Worm (Caenorhabditis elegans): Measurements from ENCODE around the gene oxy-4.

- no peak for TF ChIP-seq Y48G9A.11 (GFP tag; IDR thresholded peaks at IDR 0.05)
- no peak for TF ChIP-seq hmg-1.1 (GFP tag; IDR thresholded peaks at IDR 0.05)
- no peak for TF ChIP-seq dve-1 (tag; optimal IDR thresholded peaks at IDR 0.05; ENCODE audit: insufficient read depth)
- TF ChIP-seq ceh-62 (tag; optimal IDR thresholded peaks at IDR 0.05): no peak
- TF ChIP-seq daf-19 (GFP tag; conservative IDR thresholded peaks at IDR 0.05): no peak
- no peak for TF ChIP-seq unc-130 (GFP tag; optimal IDR thresholded peaks at IDR 0.05)
- no peak for TF ChIP-seq R02D3.7 (tag; optimal IDR thresholded peaks at IDR 0.05)
- TF ChIP-seq egl-43 (GFP tag; IDR thresholded peaks at IDR 0.05): no peak
- no peak for TF ChIP-seq nhr-237 (tag; optimal IDR thresholded peaks at IDR 0.05)
- TF ChIP-seq ama-1 (optimal IDR thresholded peaks at IDR 0.05): no peak
- no peak for TF ChIP-seq nhr-28 (tag; optimal IDR thresholded peaks at IDR 0.05)
Observed at ce11 chrIII:5162820-5163631, 4.5 kb upstream of the oxy-4 start, which contains the start of gene gars-1.

Measured in whole organism, L4 larva.